Worm (Caenorhabditis elegans) whole organism, late embryonic: ENCODE results near the gene Y15E3A.4.

Source experiments
- ama-1 ChIP-seq: fragments of 150-350 bp; optimal IDR thresholded peaks from 2 replicates; lab custom pipeline; 2014
- ceh-24 ChIP-seq: sonication (generic microtip); optimal IDR thresholded peaks from 2 replicates; lab custom pipeline; 2016; ENCODE audit warnings: mild to moderate bottlenecking, missing genetic modification characterization, missing compliant biosample characterization
- fkh-6 ChIP-seq: sonication (generic microtip); optimal IDR thresholded peaks from 2 replicates; lab custom pipeline; 2016; ENCODE audit warnings: missing genetic modification characterization, missing compliant biosample characterization
- lin-11 ChIP-seq: fragments of 200-800 bp; sonication (Bioruptor generic); optimal IDR thresholded peaks from 2 replicates; lab custom pipeline; 2018; ENCODE audit warnings: mild to moderate bottlenecking, missing genetic modification characterization, missing compliant biosample characterization

DNA sequence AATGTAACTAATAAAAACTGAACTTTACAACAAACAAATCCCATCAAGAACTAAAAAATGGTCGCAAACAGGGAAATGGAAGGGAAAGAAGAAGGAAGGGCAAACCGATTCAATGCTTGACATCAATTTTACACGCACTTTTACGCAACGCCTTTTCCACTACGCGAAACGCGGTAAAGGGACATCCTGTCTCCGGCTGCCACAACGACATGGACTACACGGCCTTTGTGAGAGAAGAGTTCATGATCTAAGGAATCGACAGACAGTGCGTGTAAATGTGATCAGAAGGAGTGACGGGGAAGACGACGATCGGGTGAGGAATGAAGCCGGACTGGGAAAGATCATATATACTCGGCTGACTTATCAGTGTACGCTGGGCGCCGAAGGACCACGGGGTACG lies 49.7 kb downstream of the Y15E3A.4 start:
- TF ChIP-seq ceh-24 (tag; lab: Kevin White, UChicago) (no peak), ama-1 (no peak), lin-11 (tag; lab: Kevin White, UChicago) (no peak), fkh-6 (tag; lab: Kevin White, UChicago) (no peak)
